Worm (Caenorhabditis elegans) whole organism, early embryonic: ENCODE measurements around the gene T23B7.2.

Experiments
- ceh-13 ChIP-seq: fragments of 200-800 bp; sonication (Bioruptor generic); optimal IDR thresholded peaks from 2 replicates; lab custom pipeline; 2018; ENCODE audit warnings: mild to moderate bottlenecking, missing genetic modification characterization, missing compliant biosample characterization
- flt-1 ChIP-seq: fragments of 200-800 bp; sonication (Bioruptor generic); IDR thresholded peaks from 2 replicates; pipeline ENCODE4 v1.3.6; 2022; ENCODE audit warnings: missing genetic modification characterization, missing compliant biosample characterization
- hmg-4 ChIP-seq: fragments of 200-800 bp; sonication (Bioruptor generic); optimal IDR thresholded peaks from 2 replicates; lab custom pipeline; 2018; ENCODE audit warnings: mild to moderate bottlenecking, missing genetic modification characterization, missing compliant biosample characterization
- pes-1 ChIP-seq: fragments of 200-800 bp; sonication (Bioruptor generic); IDR thresholded peaks from 2 replicates; pipeline ENCODE4 v1.3.6; 2022; ENCODE audit warnings: missing genetic modification reagents, missing genetic modification characterization, missing compliant biosample characterization
- scrt-1 ChIP-seq: fragments of 200-800 bp; sonication (Bioruptor generic); IDR thresholded peaks from 2 replicates; pipeline ENCODE4 v1.3.6; 2022; ENCODE audit warnings: missing genetic modification characterization, missing compliant biosample characterization
- tbx-37 ChIP-seq: fragments of 200-800 bp; sonication (Bioruptor generic); conservative IDR thresholded peaks from 2 replicates; pipeline ENCODE4 v1.3.6; 2022; ENCODE audit warnings: missing genetic modification reagents, missing genetic modification characterization, missing compliant biosample characterization

- TF ChIP-seq tbx-37 (no peak), scrt-1 (GFP tag; lab: Robert Waterston, UW) (no peak), hmg-4 (GFP tag; lab: Kevin White, UChicago) (no peak), flt-1 (GFP tag; lab: Robert Waterston, UW) (no peak), pes-1 (GFP tag; lab: Robert Waterston, UW) (no peak), ceh-13 (GFP tag; lab: Kevin White, UChicago) (no peak)
These were observed 13.4 kb upstream of the T23B7.2 start for ce11 chrII:4855489-4855888.
